Fruit fly (Drosophila melanogaster) whole organism, embryonic: ENCODE measurements around the gene CG13247.

ENCODE experiments used
- CG10654 ChIP-seq: fragments of 200-800 bp; sonication (Bioruptor generic); optimal IDR thresholded peaks from 2 replicates; lab custom pipeline; 2016; ENCODE audit warnings: missing biosample characterization, missing genetic modification characterization
- CG10979 ChIP-seq: fragments of 200-800 bp; sonication (Bioruptor generic); optimal IDR thresholded peaks from 2 replicates; lab custom pipeline; 2018; ENCODE audit warnings: missing biosample characterization, mild to moderate bottlenecking, missing genetic modification characterization, moderate library complexity
- CG11560 ChIP-seq: fragments of 200-800 bp; sonication (Bioruptor generic); IDR thresholded peaks from 3 replicates; pipeline ENCODE4 v1.3.6; 2022; ENCODE audit warnings: missing biosample characterization, missing genetic modification characterization
- CG12071 ChIP-seq: fragments of 200-800 bp; sonication (Bioruptor generic); optimal IDR thresholded peaks from 3 replicates; lab custom pipeline; 2018; ENCODE audit warnings: missing biosample characterization, mild to moderate bottlenecking, missing genetic modification characterization
- CG12299 ChIP-seq: fragments of 200-800 bp; sonication (Bioruptor generic); optimal IDR thresholded peaks from 2 replicates; lab custom pipeline; 2018; ENCODE audit warnings: missing biosample characterization, mild to moderate bottlenecking, missing genetic modification characterization
- CG13123 ChIP-seq: fragments of 200-800 bp; sonication (Bioruptor generic); optimal IDR thresholded peaks from 2 replicates; lab custom pipeline; 2016; ENCODE audit warnings: missing biosample characterization, missing genetic modification characterization
- CG14014 ChIP-seq: fragments of 200-800 bp; sonication (Bioruptor generic); IDR thresholded peaks from 2 replicates; pipeline ENCODE4 v1.3.6; 2022; ENCODE audit warnings: missing biosample characterization, missing genetic modification characterization
- CG14860 ChIP-seq: fragments of 200-800 bp; sonication (Bioruptor generic); IDR thresholded peaks from 3 replicates; pipeline ENCODE4 v1.3.6; 2022; ENCODE audit warnings: missing biosample characterization, missing genetic modification characterization; ENCODE audit not compliant: partially characterized antibody
- CG15011 ChIP-seq: fragments of 200-800 bp; sonication (Bioruptor generic); optimal IDR thresholded peaks from 3 replicates; lab custom pipeline; 2018; ENCODE audit warnings: missing biosample characterization, mild to moderate bottlenecking, missing genetic modification characterization
- CG15601 ChIP-seq: fragments of 200-800 bp; sonication (Bioruptor generic); optimal IDR thresholded peaks from 3 replicates; lab custom pipeline; 2019; ENCODE audit warnings: missing biosample characterization, mild to moderate bottlenecking, missing genetic modification characterization, moderate library complexity
- CG31224 ChIP-seq: fragments of 200-800 bp; sonication (Bioruptor generic); IDR thresholded peaks from 2 replicates; pipeline ENCODE4 v1.3.6; 2022; ENCODE audit warnings: missing biosample characterization, missing genetic modification characterization
- CG3281 ChIP-seq: fragments of 200-800 bp; sonication (Bioruptor generic); optimal IDR thresholded peaks from 3 replicates; lab custom pipeline; 2017; ENCODE audit warnings: missing biosample characterization, mild to moderate bottlenecking, missing genetic modification characterization
- CG34376 ChIP-seq: fragments of 200-800 bp; sonication (Bioruptor generic); optimal IDR thresholded peaks from 2 replicates; lab custom pipeline; 2018; ENCODE audit warnings: missing biosample characterization, mild to moderate bottlenecking, missing genetic modification characterization
- CG3838 ChIP-seq: fragments of 200-800 bp; sonication (Bioruptor generic); optimal IDR thresholded peaks from 3 replicates; lab custom pipeline; 2016; ENCODE audit warnings: missing biosample characterization, missing genetic modification characterization
- CG4707 ChIP-seq: fragments of 200-800 bp; sonication (Bioruptor generic); optimal IDR thresholded peaks from 2 replicates; lab custom pipeline; 2018; ENCODE audit warnings: missing biosample characterization, mild to moderate bottlenecking, missing genetic modification characterization, moderate library complexity
- CG9817 ChIP-seq: fragments of 200-800 bp; sonication (Bioruptor generic); optimal IDR thresholded peaks from 2 replicates; lab custom pipeline; 2018; ENCODE audit warnings: missing biosample characterization, mild to moderate bottlenecking, missing genetic modification characterization, moderate library complexity
- CG9876 ChIP-seq: fragments of 200-800 bp; sonication (Bioruptor generic); optimal IDR thresholded peaks from 2 replicates; lab custom pipeline; 2016; ENCODE audit warnings: missing biosample characterization, missing genetic modification characterization
- Chrac-16 ChIP-seq: fragments of 200-800 bp; sonication (Bioruptor generic); optimal IDR thresholded peaks from 3 replicates; lab custom pipeline; 2016; ENCODE audit warnings: missing biosample characterization, missing genetic modification characterization
- Dad ChIP-seq: fragments of 200-800 bp; sonication (Bioruptor generic); optimal IDR thresholded peaks from 3 replicates; lab custom pipeline; 2016; ENCODE audit warnings: missing biosample characterization, missing genetic modification characterization
- Dp ChIP-seq: fragments of 200-800 bp; sonication (Bioruptor generic); optimal IDR thresholded peaks from 2 replicates; lab custom pipeline; 2018; ENCODE audit warnings: missing biosample characterization, mild to moderate bottlenecking, missing genetic modification characterization, moderate library complexity
- E2f2 ChIP-seq: fragments of 200-800 bp; sonication (Bioruptor generic); IDR thresholded peaks from 2 replicates; pipeline ENCODE4 v1.3.6; 2022; ENCODE audit warnings: missing biosample characterization, missing genetic modification characterization
- GATAe ChIP-seq: fragments of 200-800 bp; sonication (Bioruptor generic); conservative IDR thresholded peaks from 2 replicates; pipeline ENCODE4 v1.3.6; 2022; ENCODE audit warnings: missing biosample characterization, missing genetic modification characterization
- Gug ChIP-seq: fragments of 200-800 bp; sonication (Bioruptor generic); IDR thresholded peaks from 4 replicates; pipeline ENCODE4 v1.3.6; 2022; ENCODE audit warnings: missing biosample characterization, missing genetic modification characterization
- Jarid2 ChIP-seq: fragments of 200-800 bp; sonication (Bioruptor generic); optimal IDR thresholded peaks from 3 replicates; lab custom pipeline; 2017; ENCODE audit warnings: mild to moderate bottlenecking, missing biosample characterization, missing genetic modification reagents, missing genetic modification characterization
- Kr ChIP-seq: fragments of 200-800 bp; sonication (Bioruptor generic); optimal IDR thresholded peaks from 2 replicates; lab custom pipeline; 2017; ENCODE audit warnings: missing biosample characterization, mild to moderate bottlenecking, missing genetic modification characterization
- Meics ChIP-seq: fragments of 200-800 bp; sonication (Bioruptor generic); optimal IDR thresholded peaks from 2 replicates; lab custom pipeline; 2017; ENCODE audit warnings: missing biosample characterization, mild to moderate bottlenecking, missing genetic modification characterization
- Mes4 ChIP-seq: fragments of 200-800 bp; sonication (Bioruptor generic); optimal IDR thresholded peaks from 2 replicates; lab custom pipeline; 2016; ENCODE audit warnings: missing biosample characterization, missing genetic modification characterization
- NC2α ChIP-seq: fragments of 200-800 bp; sonication (Bioruptor generic); optimal IDR thresholded peaks from 2 replicates; lab custom pipeline; 2016; ENCODE audit warnings: missing biosample characterization, missing genetic modification characterization
- Rfx ChIP-seq: fragments of 200-800 bp; sonication (Bioruptor generic); IDR thresholded peaks from 2 replicates; pipeline ENCODE4 v1.3.6; 2022; ENCODE audit warnings: missing biosample characterization, missing genetic modification characterization
- Sin3A ChIP-seq: fragments of >200 bp; optimal IDR thresholded peaks from 2 replicates; lab custom pipeline; 2018
- Xbp1 ChIP-seq: fragments of 200-800 bp; sonication (Bioruptor generic); optimal IDR thresholded peaks from 3 replicates; lab custom pipeline; 2016; ENCODE audit warnings: missing biosample characterization, mild to moderate bottlenecking, missing genetic modification characterization
- amos ChIP-seq: fragments of 200-800 bp; sonication (Bioruptor generic); IDR thresholded peaks from 2 replicates; pipeline ENCODE4 v1.3.6; 2022; ENCODE audit warnings: missing biosample characterization, missing genetic modification characterization; ENCODE audit not compliant: partially characterized antibody
- aop ChIP-seq: fragments of 200-800 bp; sonication (Bioruptor generic); IDR thresholded peaks from 2 replicates; pipeline ENCODE4 v1.3.6; 2022; ENCODE audit warnings: missing biosample characterization, missing genetic modification characterization
- bigmax ChIP-seq: fragments of 200-800 bp; sonication (Bioruptor generic); optimal IDR thresholded peaks from 2 replicates; lab custom pipeline; 2018; ENCODE audit warnings: missing biosample characterization, mild to moderate bottlenecking, missing genetic modification characterization
- bowl ChIP-seq: fragments of 200-800 bp; sonication (Bioruptor generic); IDR thresholded peaks from 2 replicates; pipeline ENCODE4 v1.3.6; 2022; ENCODE audit warnings: missing biosample characterization, missing genetic modification characterization
- bsh ChIP-seq, 2 experiments: fragments of 200-800 bp; sonication (Bioruptor generic); optimal IDR thresholded peaks; 2 replicates each; lab custom pipeline; 2017 to 2018; ENCODE audit warnings: mild to moderate bottlenecking in 2 of 2, missing biosample characterization in 2 of 2, missing genetic modification characterization in 2 of 2, moderate library complexity in 1 of 2
- crol ChIP-seq: fragments of 200-800 bp; sonication (Bioruptor generic); IDR thresholded peaks from 2 replicates; pipeline ENCODE4 v1.3.6; 2022; ENCODE audit warnings: missing biosample characterization, missing genetic modification characterization
- dimm ChIP-seq: fragments of 200-800 bp; sonication (Bioruptor generic); IDR thresholded peaks from 2 replicates; pipeline ENCODE4 v1.3.6; 2022; ENCODE audit warnings: missing biosample characterization, missing genetic modification characterization
- dpn ChIP-seq, 2 experiments: fragments of 200-800 bp; sonication (Bioruptor generic); optimal IDR thresholded peaks; 3 replicates each; lab custom pipeline; 2016; ENCODE audit warnings: missing biosample characterization in 2 of 2, missing genetic modification characterization in 2 of 2
- kay ChIP-seq: fragments of 200-800 bp; sonication (Bioruptor generic); optimal IDR thresholded peaks from 2 replicates; lab custom pipeline; 2016; ENCODE audit warnings: missing biosample characterization, missing genetic modification characterization
- p53 ChIP-seq: fragments of 200-800 bp; sonication (Bioruptor generic); optimal IDR thresholded peaks from 2 replicates; lab custom pipeline; 2016; ENCODE audit warnings: missing biosample characterization, missing genetic modification characterization
- pb ChIP-seq: fragments of 200-800 bp; sonication (Bioruptor generic); optimal IDR thresholded peaks from 3 replicates; lab custom pipeline; 2016; ENCODE audit warnings: missing biosample characterization, missing genetic modification characterization
- phol ChIP-seq: fragments of 200-800 bp; sonication (Bioruptor generic); optimal IDR thresholded peaks from 3 replicates; lab custom pipeline; 2018; ENCODE audit warnings: missing biosample characterization, mild to moderate bottlenecking, missing genetic modification characterization, moderate library complexity
- row ChIP-seq: fragments of 200-800 bp; sonication (Bioruptor generic); IDR thresholded peaks from 3 replicates; pipeline ENCODE4 v1.3.6; 2022; ENCODE audit warnings: missing biosample characterization, missing genetic modification characterization
- sd ChIP-seq: fragments of 200-800 bp; sonication (Bioruptor generic); optimal IDR thresholded peaks from 3 replicates; lab custom pipeline; 2018; ENCODE audit warnings: missing biosample characterization, mild to moderate bottlenecking, missing genetic modification characterization, moderate library complexity
- sob ChIP-seq: fragments of 200-800 bp; sonication (Bioruptor generic); IDR thresholded peaks from 2 replicates; pipeline ENCODE4 v1.3.6; 2022; ENCODE audit warnings: missing biosample characterization, missing genetic modification characterization
- wdn ChIP-seq: fragments of 200-800 bp; sonication (Bioruptor generic); IDR thresholded peaks from 2 replicates; pipeline ENCODE4 v1.3.6; 2022; ENCODE audit warnings: missing biosample characterization, missing genetic modification characterization
- wor ChIP-seq: fragments of 200-800 bp; sonication (Bioruptor generic); IDR thresholded peaks from 2 replicates; pipeline ENCODE4 v1.3.6; 2022; ENCODE audit warnings: missing biosample characterization, missing genetic modification characterization
- zen ChIP-seq: fragments of 200-800 bp; sonication (Bioruptor generic); optimal IDR thresholded peaks from 3 replicates; lab custom pipeline; 2018; ENCODE audit warnings: missing biosample characterization, mild to moderate bottlenecking, missing genetic modification characterization, moderate library complexity
- zfh1 ChIP-seq: fragments of 200-800 bp; sonication (Bioruptor generic); IDR thresholded peaks from 3 replicates; pipeline ENCODE4 v1.3.6; 2022; ENCODE audit warnings: missing biosample characterization, missing genetic modification characterization

The CG13247 gene

dm6 chr3L:20347762-20348580 is 22.1 kb upstream of the CG13247 start, which contains the start of the genes Rbbp5 and eRF1 (continued):
- TF ChIP-seq pb (GFP tag; lab: Kevin White, UChicago) (no peak), Sin3A (lab: Kevin White, UChicago) (no peak), Dp (GFP tag; lab: Kevin White, UChicago) (peak; percentile 2), CG3281 (peak; percentile 30), kay (GFP tag; lab: Kevin White, UChicago) (peak; percentile 51), bsh (GFP tag; optimal IDR thresholded peaks at IDR 0.05; lab: Kevin White, UChicago) (peak in 1 of 2 experiments; percentile 75), CG10654 (GFP tag; lab: Kevin White, UChicago) (peak; percentile 73), CG11560 (tag; lab: Robert Waterston, UW) (peak; percentile 39; the same call in 1 of the 3 replicates), GATAe (peak; percentile 50; the same call in 1 of the 2 replicates), zen (peak; percentile 79), Jarid2 (GFP tag; lab: Kevin White, UChicago) (no peak), CG12299 (tag; lab: Kevin White, UChicago) (peak; percentile 58), sd (no peak), Dad (GFP tag; lab: Kevin White, UChicago) (peak; percentile 54), CG14860 (GFP tag; lab: Robert Waterston, UW) (peak; percentile 86), CG34376 (GFP tag; lab: Kevin White, UChicago) (peak; percentile 24), sob (GFP tag; lab: Robert Waterston, UW) (peak; percentile 85), row (peak; percentile 92), Meics (peak; percentile 60), phol (tag; lab: Kevin White, UChicago) (peak; percentile 84), Gug (peak; percentile 85; the same call in 3 of the 4 replicates), wdn (GFP tag; lab: Robert Waterston, UW) (peak; percentile 66), CG12071 (no peak), dpn (GFP tag; optimal IDR thresholded peaks at IDR 0.05; lab: Kevin White, UChicago) (peak; percentile 62 to 80), CG14014 (GFP tag; lab: Robert Waterston, UW) (peak; percentile 81), zfh1 (GFP tag; lab: Robert Waterston, UW) (peak; percentile 85), bigmax (GFP tag; lab: Kevin White, UChicago) (peak; percentile 78), wor (GFP tag; lab: Robert Waterston, UW) (peak; percentile 47), CG3838 (GFP tag; lab: Kevin White, UChicago) (peak; percentile 29), CG10979 (tag; lab: Kevin White, UChicago) (peak; percentile 63), bowl (GFP tag; lab: Robert Waterston, UW) (no peak), CG4707 (no peak), amos (GFP tag; lab: Robert Waterston, UW) (peak; percentile 96), CG9817 (peak; percentile 83), CG31224 (GFP tag; lab: Robert Waterston, UW) (no peak; the same call in 1 of the 2 replicates), dimm (GFP tag; lab: Robert Waterston, UW) (no peak), CG15601 (tag; lab: Kevin White, UChicago) (peak; percentile 59), Mes4 (peak; percentile 40), Rfx (GFP tag; lab: Robert Waterston, UW) (no peak; the same call in 1 of the 2 replicates), aop (no peak), NC2α (GFP tag; lab: Kevin White, UChicago) (no peak), Xbp1 (GFP tag; lab: Kevin White, UChicago) (peak; percentile 89), p53 (GFP tag; lab: Kevin White, UChicago) (no peak), CG15011 (GFP tag; lab: Kevin White, UChicago) (no peak), CG9876 (GFP tag; lab: Kevin White, UChicago) (peak; percentile 38), CG13123 (GFP tag; lab: Kevin White, UChicago) (peak; percentile 71), Kr (GFP tag; lab: Kevin White, UChicago) (no peak), E2f2 (GFP tag; lab: Robert Waterston, UW) (peak; percentile 24; the same call in 1 of the 2 replicates), Chrac-16 (peak; percentile 82), crol (GFP tag; lab: Robert Waterston, UW) (no peak)
